Worm (Caenorhabditis elegans) whole organism, young adult: Measurements from ENCODE around the gene ehn-3.
"Not testable (repeated sequence)": the region's sequence is repeated elsewhere in the genome, so short reads cannot be mapped to it uniquely, and the experiment has no call there.

Experiments used
- F23B12.7 ChIP-seq: sonication (generic microtip); optimal IDR thresholded peaks from 2 replicates; lab custom pipeline; 2017; ENCODE audit warnings: missing genetic modification characterization, mild to moderate bottlenecking, missing compliant biosample characterization, antibody characterized with exemption, moderate library complexity; ENCODE audit not compliant: insufficient read depth
- F57A8.1 ChIP-seq: fragments of 200-800 bp; sonication (Bioruptor generic); optimal IDR thresholded peaks from 2 replicates; lab custom pipeline; 2018; ENCODE audit warnings: mild to moderate bottlenecking, missing genetic modification characterization, moderate library complexity, missing compliant biosample characterization
- Y53F4B.3 ChIP-seq: fragments of 200-800 bp; sonication (Bioruptor generic); IDR thresholded peaks from 2 replicates; pipeline ENCODE4 v1.3.6; 2022; ENCODE audit warnings: missing genetic modification reagents, missing genetic modification characterization, missing compliant biosample characterization
- Y79H2A.3 ChIP-seq: fragments of 200-800 bp; sonication (Bioruptor generic); conservative IDR thresholded peaks from 2 replicates; pipeline ENCODE4 v1.3.6; 2022; ENCODE audit warnings: missing genetic modification reagents, missing genetic modification characterization, missing compliant biosample characterization
- akir-1 ChIP-seq: fragments of 200-800 bp; sonication (Bioruptor generic); optimal IDR thresholded peaks from 2 replicates; lab custom pipeline; 2018; ENCODE audit warnings: mild to moderate bottlenecking, missing genetic modification characterization, moderate library complexity, missing compliant biosample characterization
- aptf-2 ChIP-seq: fragments of 200-800 bp; sonication (Bioruptor generic); conservative IDR thresholded peaks from 2 replicates; pipeline ENCODE4 v1.3.6; 2022; ENCODE audit warnings: missing genetic modification reagents, missing genetic modification characterization, missing compliant biosample characterization
- athp-1 ChIP-seq: sonication (generic microtip); optimal IDR thresholded peaks from 2 replicates; lab custom pipeline; 2017; ENCODE audit warnings: mild to moderate bottlenecking, missing genetic modification characterization, missing compliant biosample characterization
- bed-2 ChIP-seq: fragments of 200-800 bp; sonication (Bioruptor generic); IDR thresholded peaks from 2 replicates; pipeline ENCODE4 v1.3.6; 2022; ENCODE audit warnings: missing genetic modification reagents, missing genetic modification characterization, missing compliant biosample characterization
- ceh-58 ChIP-seq: fragments of 200-800 bp; sonication (Bioruptor generic); IDR thresholded peaks from 2 replicates; pipeline ENCODE4 v1.3.6; 2022; ENCODE audit warnings: missing genetic modification characterization, missing compliant biosample characterization
- dpff-1 ChIP-seq: sonication (generic microtip); optimal IDR thresholded peaks from 2 replicates; lab custom pipeline; 2017; ENCODE audit warnings: mild to moderate bottlenecking, missing genetic modification characterization, missing compliant biosample characterization
- egl-44 ChIP-seq: fragments of 200-800 bp; sonication (Bioruptor generic); IDR thresholded peaks from 2 replicates; pipeline ENCODE4 v1.3.6; 2022; ENCODE audit warnings: missing genetic modification reagents, missing genetic modification characterization, missing compliant biosample characterization
- ekl-4 ChIP-seq: fragments of 200-800 bp; sonication (Bioruptor generic); IDR thresholded peaks from 2 replicates; pipeline ENCODE4 v1.3.6; 2022; ENCODE audit warnings: missing genetic modification reagents, missing genetic modification characterization, missing compliant biosample characterization
- ets-4 ChIP-seq: fragments of 200-800 bp; sonication (Bioruptor generic); optimal IDR thresholded peaks from 2 replicates; lab custom pipeline; 2018; ENCODE audit warnings: mild to moderate bottlenecking, missing genetic modification characterization, missing compliant biosample characterization
- hrde-1 ChIP-seq: sonication (generic microtip); optimal IDR thresholded peaks from 2 replicates; lab custom pipeline; 2016; ENCODE audit warnings: missing genetic modification characterization, mild to moderate bottlenecking, missing compliant biosample characterization, moderate library complexity, missing genotype, missing genetic modification reagents, borderline replicate concordance
- lin-35 ChIP-seq, 3 experiments: fragments of 150-350 bp in 2 of 3; sonication (generic microtip) in 1 of 3; optimal IDR thresholded peaks; 2 replicates each; lab custom pipeline; 2014 to 2018; ENCODE audit warnings: missing biosample characterization in 3 of 3, missing genetic modification characterization in 3 of 3, missing genetic modification reagents in 3 of 3
- lin-54 ChIP-seq: fragments of 200-800 bp; sonication (Bioruptor generic); optimal IDR thresholded peaks from 2 replicates; lab custom pipeline; 2018; ENCODE audit warnings: mild to moderate bottlenecking, missing genetic modification characterization, missing compliant biosample characterization
- lsl-1 ChIP-seq: fragments of 200-800 bp; sonication (Bioruptor generic); optimal IDR thresholded peaks from 2 replicates; lab custom pipeline; 2018; ENCODE audit warnings: mild to moderate bottlenecking, missing genetic modification characterization, moderate library complexity, missing compliant biosample characterization
- madf-3 ChIP-seq: fragments of 200-800 bp; sonication (Bioruptor generic); IDR thresholded peaks from 2 replicates; pipeline ENCODE4 v1.3.6; 2022; ENCODE audit warnings: missing genetic modification reagents, missing genetic modification characterization, missing compliant biosample characterization
- mel-28 ChIP-seq: sonication (generic microtip); optimal IDR thresholded peaks from 2 replicates; lab custom pipeline; 2016; ENCODE audit warnings: borderline replicate concordance, mild to moderate bottlenecking, missing genetic modification characterization, missing compliant biosample characterization
- mxl-1 ChIP-seq: sonication (generic microtip); optimal IDR thresholded peaks from 2 replicates; lab custom pipeline; 2016; ENCODE audit warnings: missing genetic modification characterization, missing compliant biosample characterization
- nfya-1 ChIP-seq: sonication (generic microtip); optimal IDR thresholded peaks from 2 replicates; lab custom pipeline; 2017; ENCODE audit warnings: antibody characterized with exemption, missing compliant biosample characterization, missing genetic modification characterization, borderline replicate concordance; ENCODE audit not compliant: insufficient read depth
- nhr-120 ChIP-seq: fragments of 200-800 bp; sonication (Bioruptor generic); IDR thresholded peaks from 2 replicates; pipeline ENCODE4 v1.3.6; 2022; ENCODE audit warnings: missing genetic modification characterization, missing compliant biosample characterization
- nhr-80 ChIP-seq: sonication (generic microtip); optimal IDR thresholded peaks from 2 replicates; lab custom pipeline; 2016; ENCODE audit warnings: missing genetic modification characterization, missing compliant biosample characterization
- pbrm-1 ChIP-seq: fragments of 200-800 bp; sonication (Bioruptor generic); IDR thresholded peaks from 2 replicates; pipeline ENCODE4 v1.3.6; 2022; ENCODE audit warnings: missing genetic modification reagents, missing genetic modification characterization, missing compliant biosample characterization
- sdz-38 ChIP-seq: sonication (generic microtip); optimal IDR thresholded peaks from 2 replicates; lab custom pipeline; 2016; ENCODE audit warnings: missing genotype, missing genetic modification characterization, missing compliant biosample characterization
- tbp1 ChIP-seq: fragments of 200-800 bp; sonication (Bioruptor generic); optimal IDR thresholded peaks from 2 replicates; lab custom pipeline; 2018; ENCODE audit warnings: mild to moderate bottlenecking, missing genetic modification characterization, missing compliant biosample characterization
- tlf-1 ChIP-seq: fragments of 200-800 bp; sonication (Bioruptor generic); optimal IDR thresholded peaks from 2 replicates; lab custom pipeline; 2018; ENCODE audit warnings: mild to moderate bottlenecking, missing genetic modification characterization, missing compliant biosample characterization
- unc-130 ChIP-seq: sonication (generic microtip); optimal IDR thresholded peaks from 2 replicates; lab custom pipeline; 2016; ENCODE audit warnings: missing genetic modification reagents, missing genetic modification characterization, missing compliant biosample characterization
- unc-62 ChIP-seq: fragments of 150-350 bp; optimal IDR thresholded peaks from 2 replicates; lab custom pipeline; 2014; ENCODE audit warnings: missing biosample characterization, missing genetic modification reagents, missing genetic modification characterization
- xnd-1 ChIP-seq: sonication (generic microtip); optimal IDR thresholded peaks from 2 replicates; lab custom pipeline; 2016; ENCODE audit warnings: missing genotype, missing genetic modification reagents, missing genetic modification characterization, missing compliant biosample characterization
- ztf-18 ChIP-seq: sonication (generic microtip); optimal IDR thresholded peaks from 2 replicates; lab custom pipeline; 2016; ENCODE audit warnings: missing genotype, mild to moderate bottlenecking, missing genetic modification characterization, missing compliant biosample characterization
- ztf-3 ChIP-seq: fragments of 200-800 bp; sonication (Bioruptor generic); optimal IDR thresholded peaks from 2 replicates; lab custom pipeline; 2018; ENCODE audit warnings: mild to moderate bottlenecking, missing genetic modification characterization, missing compliant biosample characterization

The ehn-3 gene

DNA sequence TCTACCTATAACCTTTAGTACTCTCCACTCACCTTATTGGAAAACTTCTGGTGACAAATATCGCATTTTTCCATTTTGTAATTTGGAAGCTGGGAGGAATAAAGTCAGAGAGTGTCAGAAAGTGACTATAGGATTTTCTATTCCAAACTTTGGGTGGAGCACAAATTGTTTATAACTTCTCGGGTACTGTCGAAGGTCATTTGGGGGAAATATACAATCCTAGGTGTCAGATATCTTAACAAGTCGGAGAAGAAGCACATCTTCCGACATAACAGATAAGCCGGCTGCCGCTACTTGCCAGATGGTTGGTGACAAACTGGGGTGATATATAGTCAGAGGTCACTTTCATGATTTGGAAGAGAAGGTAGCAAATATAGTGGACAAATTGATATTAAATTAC lies at the start of gene ehn-3:
ehn-3 (minus strand) TSS at position 101 of the 400 bp plus-strand sequence.
- TF ChIP-seq Y79H2A.3 (GFP tag; lab: Robert Waterston, UW), result no peak
- no peak for TF ChIP-seq xnd-1 (tag; lab: Kevin White, UChicago)
- no peak for TF ChIP-seq F23B12.7 (tag; lab: Kevin White, UChicago)
- no peak for TF ChIP-seq ets-4 (GFP tag; lab: Kevin White, UChicago)
- TF ChIP-seq pbrm-1 (GFP tag; lab: Robert Waterston, UW), result no peak
- TF ChIP-seq lsl-1, result no peak
- TF ChIP-seq unc-62 (GFP tag; lab: Kevin White, UChicago), result no peak
- no peak for TF ChIP-seq sdz-38 (tag; lab: Kevin White, UChicago)
- TF ChIP-seq akir-1 (GFP tag; lab: Kevin White, UChicago), result no peak
- no peak for TF ChIP-seq mxl-1 (tag; lab: Kevin White, UChicago)
- TF ChIP-seq hrde-1 (tag; lab: Kevin White, UChicago), result no peak
- no peak for TF ChIP-seq F57A8.1
- TF ChIP-seq unc-130 (GFP tag; lab: Kevin White, UChicago), result no peak
- TF ChIP-seq nhr-120 (GFP tag; lab: Robert Waterston, UW), result no peak
- no peak for TF ChIP-seq tlf-1
- TF ChIP-seq egl-44 (GFP tag; lab: Robert Waterston, UW), result no peak
- TF ChIP-seq aptf-2 (GFP tag; lab: Robert Waterston, UW), result no peak

DNA sequence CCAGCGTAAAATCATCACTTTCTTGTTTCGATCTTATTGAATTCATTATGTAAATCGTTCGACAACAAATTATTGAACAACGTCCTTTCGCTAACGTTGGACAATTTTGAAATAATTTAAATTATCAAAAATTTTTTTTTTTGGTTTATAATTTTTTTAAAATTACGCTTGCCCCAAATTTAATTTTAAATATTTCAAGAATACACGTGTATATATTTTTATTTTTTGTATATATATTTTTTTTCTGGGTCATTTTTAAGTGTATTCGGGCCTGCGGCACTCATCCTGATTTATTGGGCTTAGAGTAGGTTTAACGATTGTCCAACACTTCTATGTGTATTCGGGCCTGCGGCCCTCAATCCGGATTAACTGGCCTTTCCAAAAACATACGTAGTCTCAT lies 45.4 kb upstream of the ehn-3 start, which contains the start of gene Y52D5A.2:
Y52D5A.2 (minus strand) TSS at position 101 of the 400 bp plus-strand sequence.
- TF ChIP-seq tlf-1; tbp1 (GFP tag; lab: Kevin White, UChicago); lin-35 (GFP tag; optimal IDR thresholded peaks at IDR 0.05; lab: Kevin White, UChicago): not testable (repeated sequence)

DNA sequence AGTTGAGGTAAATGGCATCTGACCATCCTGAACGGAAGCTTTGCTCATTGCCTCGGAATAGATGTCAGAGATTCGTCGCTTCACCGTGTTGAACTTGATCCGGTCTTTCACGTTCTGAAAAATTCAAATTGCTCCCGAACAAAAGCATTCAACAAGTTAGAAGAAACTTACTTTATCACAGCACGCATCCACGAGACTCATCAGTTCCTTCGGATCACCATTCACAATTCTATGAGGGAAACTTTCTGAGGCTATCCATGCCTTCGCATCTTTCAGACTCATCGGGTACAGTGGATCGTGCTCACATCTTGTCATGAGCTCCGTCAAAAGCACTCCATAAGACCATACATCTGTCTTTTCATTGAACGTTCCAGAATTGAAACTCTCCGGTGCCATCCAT lies 43.8 kb upstream of the ehn-3 start:
- no peak for TF ChIP-seq Y79H2A.3 (GFP tag; lab: Robert Waterston, UW)
- no peak for TF ChIP-seq ekl-4
- TF ChIP-seq nhr-80 (tag; lab: Kevin White, UChicago), result no peak
- TF ChIP-seq bed-2 (GFP tag; lab: Robert Waterston, UW), result no peak
- no peak for TF ChIP-seq ztf-18 (tag; lab: Kevin White, UChicago)
- no peak for TF ChIP-seq ceh-58 (GFP tag; lab: Robert Waterston, UW)
- no peak for TF ChIP-seq mel-28
- TF ChIP-seq ztf-3 (GFP tag; lab: Kevin White, UChicago), result no peak
- TF ChIP-seq nfya-1 (tag; lab: Kevin White, UChicago), result no peak
- no peak for TF ChIP-seq Y53F4B.3 (GFP tag; lab: Robert Waterston, UW)
- TF ChIP-seq sdz-38 (tag; lab: Kevin White, UChicago), result no peak
- TF ChIP-seq madf-3, result no peak
- TF ChIP-seq nhr-120 (GFP tag; lab: Robert Waterston, UW), result no peak
- no peak for TF ChIP-seq tbp1 (GFP tag; lab: Kevin White, UChicago)
- TF ChIP-seq dpff-1, result no peak
- TF ChIP-seq athp-1 (tag; lab: Kevin White, UChicago), result no peak

DNA sequence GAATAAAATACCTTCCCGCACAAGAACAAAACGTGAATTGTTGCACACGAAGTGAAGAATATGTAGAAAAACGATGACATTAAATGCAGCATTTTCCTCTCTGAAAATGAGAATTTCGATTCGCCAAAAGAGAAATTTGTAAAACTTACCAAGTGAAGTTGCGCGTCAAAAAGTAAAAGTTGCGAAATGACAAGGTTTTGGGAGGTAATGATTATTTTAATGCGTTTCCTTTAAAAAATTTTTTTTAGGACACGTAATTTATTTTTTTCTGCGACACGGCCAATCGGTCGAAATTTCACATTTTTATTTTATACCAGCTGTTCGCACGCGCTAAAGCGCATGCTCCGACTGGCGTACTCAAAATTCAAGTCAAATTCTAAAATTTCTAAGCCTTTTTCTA lies 37.0 kb upstream of the ehn-3 start, which contains the start of gene Y4C6A.3:
Y4C6A.3 (minus strand) TSS at position 101 of the 400 bp plus-strand sequence.
- not testable (repeated sequence) for TF ChIP-seq athp-1 (tag; lab: Kevin White, UChicago); lin-54 (GFP tag; lab: Kevin White, UChicago); tlf-1
